Fruit fly (Drosophila melanogaster): Measurements from ENCODE around the gene b.
A peak's percentile ranks its signal among the peaks of the same experiment; 100 is the strongest.

The b gene

dm6 chr2L:13779795-13780108 lies 41.3 kb upstream of the b start (continued):
- TF ChIP-seq zfh2 (GFP tag; optimal IDR thresholded peaks at IDR 0.05) (no peak), Ravus (GFP tag; IDR thresholded peaks at IDR 0.05) (no peak), CG17359 (tag; optimal IDR thresholded peaks at IDR 0.05) (no peak), CG9437 (GFP tag; optimal IDR thresholded peaks at IDR 0.05) (no peak), CG16779 (GFP tag; IDR thresholded peaks at IDR 0.05) (peak; percentile 60; the same call in 1 of the 2 replicates), Abd-B (GFP tag; optimal IDR thresholded peaks at IDR 0.05) (no peak), CG4707 (GFP tag; optimal IDR thresholded peaks at IDR 0.05) (no peak), CG4854 (GFP tag; optimal IDR thresholded peaks at IDR 0.05) (no peak), ase (GFP tag; IDR thresholded peaks at IDR 0.05) (no peak), chif (GFP tag; optimal IDR thresholded peaks at IDR 0.05) (no peak), CG18262 (tag; optimal IDR thresholded peaks at IDR 0.05) (no peak), lilli (GFP tag; optimal IDR thresholded peaks at IDR 0.05) (no peak), Lhr (GFP tag; optimal IDR thresholded peaks at IDR 0.05) (no peak), CG32772 (GFP tag; IDR thresholded peaks at IDR 0.05) (no peak), CG7357 (GFP tag; IDR thresholded peaks at IDR 0.05) (no peak), CG10565 (GFP tag; optimal IDR thresholded peaks at IDR 0.05) (no peak), ci (GFP tag; IDR thresholded peaks at IDR 0.05) (peak; percentile 58; the same call in 2 of the 3 replicates), gfzf (GFP tag; optimal IDR thresholded peaks at IDR 0.05) (no peak), inv (GFP tag; IDR thresholded peaks at IDR 0.05; ENCODE audit: partially characterized antibody) (peak; percentile 35; the same call in 1 of the 2 replicates), Jarid2 (GFP tag; optimal IDR thresholded peaks at IDR 0.05) (peak; percentile 81), Med (GFP tag) (no peak), CG10543 (GFP tag; optimal IDR thresholded peaks at IDR 0.05) (no peak), gro (GFP tag; optimal IDR thresholded peaks at IDR 0.05) (no peak), bowl (GFP tag; IDR thresholded peaks at IDR 0.05) (peak; percentile 41; the same call in 1 of the 2 replicates), Fer2 (tag; optimal IDR thresholded peaks at IDR 0.05) (no peak), ato (GFP tag; IDR thresholded peaks at IDR 0.05; ENCODE audit: partially characterized antibody) (peak; percentile 43; the same call in 1 of the 2 replicates), pros (GFP tag; optimal IDR thresholded peaks at IDR 0.05) (no peak), cas (GFP tag; IDR thresholded peaks at IDR 0.05) (no peak), z (GFP tag; IDR thresholded peaks at IDR 0.05) (peak; percentile 57; the same call in 1 of the 3 replicates), toy (GFP tag; IDR thresholded peaks at IDR 0.05) (no peak), zf30C (GFP tag; optimal IDR thresholded peaks at IDR 0.05) (no peak), CG4820 (GFP tag; optimal IDR thresholded peaks at IDR 0.05) (no peak), sima (GFP tag; optimal IDR thresholded peaks at IDR 0.05) (no peak), HLH4C (GFP tag; IDR thresholded peaks at IDR 0.05; ENCODE audit: partially characterized antibody) (0 out of 3 replicates have a peak, but pooled peaks have one; percentile 6), sisA (GFP tag; IDR thresholded peaks at IDR 0.05) (no peak), stc (GFP tag; IDR thresholded peaks at IDR 0.05) (no peak), Atf3 (GFP tag; optimal IDR thresholded peaks at IDR 0.05) (no peak), CG15696 (tag; optimal IDR thresholded peaks at IDR 0.05) (no peak), Dfd (GFP tag; optimal IDR thresholded peaks at IDR 0.05) (peak in 1 of 2 experiments; percentile 26), CG8924 (tag; optimal IDR thresholded peaks at IDR 0.05) (no peak), Mrtf (GFP tag; IDR thresholded peaks at IDR 0.05) (no peak), so (GFP tag; IDR thresholded peaks at IDR 0.05) (no peak), chm (GFP tag; IDR thresholded peaks at IDR 0.05) (peak; percentile 25; the same call in 1 of the 2 replicates), CG6813 (GFP tag; optimal IDR thresholded peaks at IDR 0.05) (no peak), CG30431 (GFP tag; optimal IDR thresholded peaks at IDR 0.05) (no peak), Ets97D (GFP tag; optimal IDR thresholded peaks at IDR 0.05) (no peak), unc-4 (GFP tag; IDR thresholded peaks at IDR 0.05; ENCODE audit: partially characterized antibody) (peak; percentile 26; the same call in 1 of the 2 replicates), CG14667 (GFP tag; IDR thresholded peaks at IDR 0.05) (no peak), Antp (GFP tag; optimal IDR thresholded peaks at IDR 0.05) (no peak), tna (GFP tag; IDR thresholded peaks at IDR 0.05; ENCODE audit: partially characterized antibody) (0 out of 2 replicates have a peak, but pooled peaks have one; percentile 36), CG11085 (GFP tag; IDR thresholded peaks at IDR 0.05) (no peak), da (GFP tag; optimal IDR thresholded peaks at IDR 0.05) (no peak)

Data from whole organism, embryonic.